Worm (Caenorhabditis elegans): ENCODE data around the gene mut-15.
"Not testable (repeated sequence)": the region's sequence is repeated elsewhere in the genome, so short reads cannot be mapped to it uniquely, and the experiment has no call there.

DNA sequence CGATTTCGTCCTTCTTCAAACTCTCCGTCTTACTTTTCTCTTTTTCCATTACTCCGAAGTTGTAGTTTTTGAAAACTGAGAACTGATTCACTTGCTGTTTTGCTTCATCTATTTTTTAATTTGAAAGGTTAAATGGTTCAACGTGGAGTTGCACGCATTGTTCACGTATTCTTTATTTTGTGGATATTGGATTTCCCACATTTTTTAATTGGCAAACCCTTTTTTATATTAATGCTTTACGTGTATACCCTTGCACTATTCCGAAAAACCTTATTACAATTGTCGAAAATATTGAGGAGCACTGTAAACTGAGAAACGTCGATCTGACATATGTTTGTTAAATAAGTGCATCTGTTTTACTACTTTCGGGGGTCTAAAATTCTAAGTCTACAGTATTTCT lies 34.4 kb downstream of the mut-15 start, which contains the start of gene melo-3:
- not testable (repeated sequence) for TF ChIP-seq unc-39 (tag; optimal IDR thresholded peaks at IDR 0.05); pha-4 (tag; optimal IDR thresholded peaks at IDR 0.05); zag-1 (tag; optimal IDR thresholded peaks at IDR 0.05); nhr-77 (tag; optimal IDR thresholded peaks at IDR 0.05); snpc-4 (tag; optimal IDR thresholded peaks at IDR 0.05); unc-62 (GFP tag; optimal IDR thresholded peaks at IDR 0.05)

All from whole organism, L3 larva.